Fruit fly (Drosophila melanogaster) whole organism, embryonic: ENCODE data around the gene dind.
A peak's percentile ranks its signal among the peaks of the same experiment; 100 is the strongest.

ENCODE experiments used
- Asciz ChIP-seq: fragments of 200-800 bp; sonication (Bioruptor generic); optimal IDR thresholded peaks from 2 replicates; lab custom pipeline; 2017; ENCODE audit warnings: missing biosample characterization, mild to moderate bottlenecking, missing genetic modification characterization, missing genetic modification reagents
- Atf6 ChIP-seq: fragments of 200-800 bp; sonication (Bioruptor generic); IDR thresholded peaks from 2 replicates; pipeline ENCODE4 v1.3.6; 2022; ENCODE audit warnings: missing biosample characterization, missing genetic modification characterization
- CG11696 ChIP-seq: fragments of 200-800 bp; sonication (Bioruptor generic); IDR thresholded peaks from 2 replicates; pipeline ENCODE4 v1.3.6; 2022; ENCODE audit warnings: missing biosample characterization, missing genetic modification characterization
- CG12155 ChIP-seq: fragments of 200-800 bp; sonication (Bioruptor generic); optimal IDR thresholded peaks from 3 replicates; lab custom pipeline; 2016; ENCODE audit warnings: missing biosample characterization, missing genetic modification characterization
- CG14014 ChIP-seq: fragments of 200-800 bp; sonication (Bioruptor generic); IDR thresholded peaks from 2 replicates; pipeline ENCODE4 v1.3.6; 2022; ENCODE audit warnings: missing biosample characterization, missing genetic modification characterization
- CG14667 ChIP-seq: fragments of 200-800 bp; sonication (Bioruptor generic); IDR thresholded peaks from 2 replicates; pipeline ENCODE4 v1.3.6; 2022; ENCODE audit warnings: missing biosample characterization, missing genetic modification characterization
- CG16863 ChIP-seq: fragments of 200-800 bp; sonication (Bioruptor generic); optimal IDR thresholded peaks from 3 replicates; lab custom pipeline; 2016; ENCODE audit warnings: missing biosample characterization, missing genetic modification characterization
- CG17568 ChIP-seq: fragments of 200-800 bp; sonication (Bioruptor generic); optimal IDR thresholded peaks from 2 replicates; lab custom pipeline; 2018; ENCODE audit warnings: missing biosample characterization, mild to moderate bottlenecking, missing genetic modification characterization, moderate library complexity
- CG18476 ChIP-seq: fragments of 200-800 bp; sonication (Bioruptor generic); optimal IDR thresholded peaks from 2 replicates; lab custom pipeline; 2016; ENCODE audit warnings: missing biosample characterization, mild to moderate bottlenecking, missing genetic modification characterization
- CG2199 ChIP-seq: fragments of 200-800 bp; sonication (Bioruptor generic); IDR thresholded peaks from 3 replicates; pipeline ENCODE4 v1.3.6; 2022; ENCODE audit warnings: missing biosample characterization, missing genetic modification characterization
- CG30403 ChIP-seq: fragments of 200-800 bp; sonication (Bioruptor generic); optimal IDR thresholded peaks from 3 replicates; lab custom pipeline; 2016; ENCODE audit warnings: missing biosample characterization, missing genetic modification characterization
- CG34422 ChIP-seq: fragments of 200-800 bp; sonication (Bioruptor generic); IDR thresholded peaks from 3 replicates; pipeline ENCODE4 v1.3.6; 2022; ENCODE audit warnings: missing biosample characterization, missing genetic modification characterization
- CG3726 ChIP-seq: fragments of 200-800 bp; sonication (Bioruptor generic); IDR thresholded peaks from 3 replicates; pipeline ENCODE4, ENCODE4 v1.3.6; 2022; ENCODE audit warnings: missing biosample characterization, missing genetic modification characterization
- CG4617 ChIP-seq: fragments of 200-800 bp; sonication (Bioruptor generic); optimal IDR thresholded peaks from 3 replicates; lab custom pipeline; 2016; ENCODE audit warnings: missing biosample characterization, missing genetic modification characterization, borderline replicate concordance
- CG4730 ChIP-seq: fragments of 200-800 bp; sonication (Bioruptor generic); IDR thresholded peaks from 2 replicates; pipeline ENCODE4 v1.3.6; 2022; ENCODE audit warnings: missing biosample characterization, missing genetic modification characterization
- CG4820 ChIP-seq: fragments of 200-800 bp; sonication (Bioruptor generic); optimal IDR thresholded peaks from 3 replicates; lab custom pipeline; 2016; ENCODE audit warnings: missing biosample characterization, missing genetic modification characterization
- CG5953 ChIP-seq: fragments of 200-800 bp; sonication (Bioruptor generic); IDR thresholded peaks from 2 replicates; pipeline ENCODE4 v1.3.6; 2022; ENCODE audit warnings: missing biosample characterization, missing genetic modification characterization
- CG6254 ChIP-seq: fragments of 200-800 bp; sonication (Bioruptor generic); optimal IDR thresholded peaks from 3 replicates; lab custom pipeline; 2017; ENCODE audit warnings: mild to moderate bottlenecking, missing biosample characterization, missing genetic modification reagents, missing genetic modification characterization
- CG6272 ChIP-seq: fragments of 200-800 bp; sonication (Bioruptor generic); IDR thresholded peaks from 2 replicates; pipeline ENCODE4 v1.3.6; 2022; ENCODE audit warnings: missing biosample characterization, missing genetic modification characterization
- CG7745 ChIP-seq: fragments of 200-800 bp; sonication (Bioruptor generic); optimal IDR thresholded peaks from 2 replicates; lab custom pipeline; 2018; ENCODE audit warnings: missing biosample characterization, mild to moderate bottlenecking, missing genetic modification characterization, moderate library complexity
- CG8359 ChIP-seq: fragments of 200-800 bp; sonication (Bioruptor generic); optimal IDR thresholded peaks from 2 replicates; lab custom pipeline; 2017; ENCODE audit warnings: missing biosample characterization, mild to moderate bottlenecking, missing genetic modification characterization, borderline replicate concordance
- CG9215 ChIP-seq: fragments of 200-800 bp; sonication (Bioruptor generic); IDR thresholded peaks from 2 replicates; pipeline ENCODE4 v1.3.6; 2022; ENCODE audit warnings: missing biosample characterization, missing genetic modification characterization
- CTCF ChIP-seq: fragments of 200-800 bp; sonication (Bioruptor generic); optimal IDR thresholded peaks from 2 replicates; lab custom pipeline; 2017; ENCODE audit warnings: missing biosample characterization, mild to moderate bottlenecking, missing genetic modification characterization, moderate library complexity
- Chrac-16 ChIP-seq: fragments of 200-800 bp; sonication (Bioruptor generic); optimal IDR thresholded peaks from 3 replicates; lab custom pipeline; 2016; ENCODE audit warnings: missing biosample characterization, missing genetic modification characterization
- CrebB ChIP-seq: fragments of 200-800 bp; sonication (Bioruptor generic); optimal IDR thresholded peaks from 3 replicates; lab custom pipeline; 2018; ENCODE audit warnings: missing biosample characterization, mild to moderate bottlenecking, missing genetic modification characterization
- Deaf1 ChIP-seq: fragments of 200-800 bp; optimal IDR thresholded peaks from 3 replicates; lab custom pipeline; 2019; ENCODE audit warnings: missing biosample characterization, mild to moderate bottlenecking, missing genetic modification characterization, moderate library complexity
- Dek ChIP-seq: fragments of 200-800 bp; sonication (Bioruptor generic); optimal IDR thresholded peaks from 3 replicates; lab custom pipeline; 2019; ENCODE audit warnings: missing biosample characterization, mild to moderate bottlenecking, missing genetic modification characterization, moderate library complexity
- Ets97D ChIP-seq: fragments of 200-800 bp; sonication (Bioruptor generic); optimal IDR thresholded peaks from 3 replicates; lab custom pipeline; 2016; ENCODE audit warnings: missing biosample characterization, missing genetic modification characterization
- Kr ChIP-seq: fragments of 200-800 bp; sonication (Bioruptor generic); optimal IDR thresholded peaks from 2 replicates; lab custom pipeline; 2017; ENCODE audit warnings: missing biosample characterization, mild to moderate bottlenecking, missing genetic modification characterization
- Oaz ChIP-seq: fragments of 200-800 bp; sonication (Bioruptor generic); IDR thresholded peaks from 2 replicates; pipeline ENCODE4 v1.3.6; 2022; ENCODE audit warnings: missing biosample characterization, missing genetic modification characterization
- Poxn ChIP-seq: fragments of 200-800 bp; sonication (Bioruptor generic); IDR thresholded peaks from 2 replicates; pipeline ENCODE4 v1.3.6; 2022; ENCODE audit warnings: missing biosample characterization, missing genetic modification characterization
- Scr ChIP-seq: fragments of 200-800 bp; sonication (Bioruptor generic); IDR thresholded peaks from 2 replicates; pipeline ENCODE4 v1.3.6; 2022; ENCODE audit warnings: missing biosample characterization, missing genetic modification characterization; ENCODE audit not compliant: partially characterized antibody
- Sry-β ChIP-seq: fragments of 200-800 bp; sonication (Bioruptor generic); optimal IDR thresholded peaks from 2 replicates; lab custom pipeline; 2018; ENCODE audit warnings: missing biosample characterization, mild to moderate bottlenecking, missing genetic modification characterization, moderate library complexity
- amos ChIP-seq: fragments of 200-800 bp; sonication (Bioruptor generic); IDR thresholded peaks from 2 replicates; pipeline ENCODE4 v1.3.6; 2022; ENCODE audit warnings: missing biosample characterization, missing genetic modification characterization; ENCODE audit not compliant: partially characterized antibody
- ap ChIP-seq: fragments of 200-800 bp; sonication (Bioruptor generic); IDR thresholded peaks from 2 replicates; pipeline ENCODE4 v1.3.6; 2022; ENCODE audit warnings: missing biosample characterization, missing genetic modification characterization
- cato ChIP-seq: fragments of 200-800 bp; sonication (Bioruptor generic); optimal IDR thresholded peaks from 2 replicates; lab custom pipeline; 2016; ENCODE audit warnings: missing biosample characterization, missing genetic modification characterization, borderline replicate concordance
- chif ChIP-seq, 2 experiments: fragments of 200-800 bp; sonication (Bioruptor generic); optimal IDR thresholded peaks; 3 replicates each; lab custom pipeline; 2016; ENCODE audit warnings: missing biosample characterization in 2 of 2, missing genetic modification characterization in 2 of 2
- disco-r ChIP-seq: fragments of 200-800 bp; sonication (Bioruptor generic); optimal IDR thresholded peaks from 2 replicates; lab custom pipeline; 2016; ENCODE audit warnings: missing biosample characterization, missing genetic modification characterization
- fd96Cb ChIP-seq: fragments of 200-800 bp; sonication (Bioruptor generic); optimal IDR thresholded peaks from 2 replicates; lab custom pipeline; 2018; ENCODE audit warnings: missing biosample characterization, mild to moderate bottlenecking, missing genetic modification characterization, moderate library complexity
- gsb ChIP-seq: fragments of 200-800 bp; sonication (Bioruptor generic); IDR thresholded peaks from 2 replicates; pipeline ENCODE4 v1.3.6; 2022; ENCODE audit warnings: missing biosample characterization, missing genetic modification characterization
- jing ChIP-seq: fragments of 200-800 bp; sonication (Bioruptor generic); optimal IDR thresholded peaks from 2 replicates; lab custom pipeline; 2018; ENCODE audit warnings: missing biosample characterization, mild to moderate bottlenecking, missing genetic modification characterization
- knrl ChIP-seq: fragments of 200-800 bp; sonication (Bioruptor generic); IDR thresholded peaks from 3 replicates; pipeline ENCODE4 v1.3.6; 2022; ENCODE audit warnings: missing biosample characterization, missing genetic modification characterization; ENCODE audit not compliant: partially characterized antibody
- lilli ChIP-seq: fragments of 200-800 bp; sonication (Bioruptor generic); optimal IDR thresholded peaks from 3 replicates; lab custom pipeline; 2016; ENCODE audit warnings: missing biosample characterization, missing genetic modification characterization
- nmo ChIP-seq: fragments of 200-800 bp; sonication (Bioruptor generic); optimal IDR thresholded peaks from 2 replicates; lab custom pipeline; 2018; ENCODE audit warnings: missing biosample characterization, mild to moderate bottlenecking, missing genetic modification characterization, moderate library complexity
- nom ChIP-seq: fragments of 200-800 bp; sonication (Bioruptor generic); optimal IDR thresholded peaks from 2 replicates; lab custom pipeline; 2017; ENCODE audit warnings: missing biosample characterization, missing genetic modification characterization, mild to moderate bottlenecking, moderate library complexity, missing genetic modification reagents
- peb ChIP-seq: fragments of 200-800 bp; sonication (Bioruptor generic); IDR thresholded peaks from 2 replicates; pipeline ENCODE4 v1.3.6; 2022; ENCODE audit warnings: missing biosample characterization, missing genetic modification characterization
- sob ChIP-seq: fragments of 200-800 bp; sonication (Bioruptor generic); IDR thresholded peaks from 2 replicates; pipeline ENCODE4 v1.3.6; 2022; ENCODE audit warnings: missing biosample characterization, missing genetic modification characterization
- stwl ChIP-seq: fragments of 200-800 bp; sonication (Bioruptor generic); optimal IDR thresholded peaks from 3 replicates; lab custom pipeline; 2018; ENCODE audit warnings: missing biosample characterization, mild to moderate bottlenecking, missing genetic modification characterization, moderate library complexity
- sug ChIP-seq: fragments of 200-800 bp; optimal IDR thresholded peaks from 2 replicates; lab custom pipeline; 2019; ENCODE audit warnings: missing biosample characterization, mild to moderate bottlenecking, missing genetic modification characterization, moderate library complexity
- tap ChIP-seq: fragments of 200-800 bp; optimal IDR thresholded peaks from 3 replicates; lab custom pipeline; 2019; ENCODE audit warnings: missing biosample characterization, mild to moderate bottlenecking, missing genetic modification characterization, moderate library complexity
- tgo ChIP-seq: fragments of 200-800 bp; sonication (Bioruptor generic); IDR thresholded peaks from 3 replicates; pipeline ENCODE4 v1.3.6; 2022; ENCODE audit warnings: missing biosample characterization, missing genetic modification characterization
- zen2 ChIP-seq: fragments of 200-800 bp; sonication (Bioruptor generic); IDR thresholded peaks from 3 replicates; pipeline ENCODE4 v1.3.6; 2022; ENCODE audit warnings: missing biosample characterization, missing genetic modification characterization; ENCODE audit not compliant: partially characterized antibody

Gene dind

dm6 chr3R:18663525-18663924, 13.8 kb downstream of the dind start, which contains the start of the genes Cpsf73 and Gos28 (continued):
- TF ChIP-seq Scr (GFP tag; lab: Robert Waterston, UW) (peak; percentile 60), peb (GFP tag; lab: Robert Waterston, UW) (no peak), nmo (GFP tag; lab: Kevin White, UChicago) (peak; percentile 69), CG9215 (GFP tag; lab: Robert Waterston, UW) (no peak), CG6272 (GFP tag; lab: Robert Waterston, UW) (no peak; the same call in 1 of the 2 replicates), CG14014 (0 out of 2 replicates have a peak, but pooled peaks have one; percentile 33), lilli (GFP tag; lab: Kevin White, UChicago) (peak; percentile 28), Asciz (no peak), zen2 (GFP tag; lab: Robert Waterston, UW) (no peak; the same call in 2 of the 3 replicates), Deaf1 (tag; lab: Kevin White, UChicago) (no peak), CG30403 (peak; percentile 37), CTCF (GFP tag; lab: Kevin White, UChicago) (no peak), CG8359 (GFP tag; lab: Kevin White, UChicago) (no peak), ap (no peak), CG14667 (GFP tag; lab: Robert Waterston, UW) (no peak), CG11696 (no peak), knrl (peak; percentile 61; the same call in 2 of the 3 replicates), CG17568 (no peak), CG34422 (GFP tag; lab: Robert Waterston, UW) (peak; percentile 78; the same call in 2 of the 3 replicates), Chrac-16 (GFP tag; lab: Kevin White, UChicago) (no peak), nom (GFP tag; lab: Kevin White, UChicago) (no peak), CG4820 (GFP tag; lab: Kevin White, UChicago) (no peak), sob (GFP tag; lab: Robert Waterston, UW) (no peak), Kr (GFP tag; lab: Kevin White, UChicago) (no peak), CG3726 (GFP tag; lab: Robert Waterston, UW) (no peak), jing (no peak), CG18476 (GFP tag; lab: Kevin White, UChicago) (no peak), CrebB (tag; lab: Kevin White, UChicago) (no peak), CG7745 (tag; lab: Kevin White, UChicago) (no peak), gsb (GFP tag; lab: Robert Waterston, UW) (no peak), CG4730 (GFP tag; lab: Robert Waterston, UW) (no peak), chif (GFP tag; optimal IDR thresholded peaks at IDR 0.05; lab: Kevin White, UChicago) (peak in 1 of 2 experiments; percentile 42), CG16863 (no peak), Atf6 (GFP tag; lab: Robert Waterston, UW) (no peak), Poxn (GFP tag; lab: Robert Waterston, UW) (no peak), CG5953 (GFP tag; lab: Robert Waterston, UW) (no peak), Ets97D (GFP tag; lab: Kevin White, UChicago) (peak; percentile 36), tap (tag; lab: Kevin White, UChicago) (no peak), CG2199 (GFP tag; lab: Robert Waterston, UW) (no peak), CG6254 (GFP tag; lab: Kevin White, UChicago) (no peak), Sry-β (GFP tag; lab: Kevin White, UChicago) (no peak), amos (no peak), fd96Cb (tag; lab: Kevin White, UChicago) (no peak), Dek (tag; lab: Kevin White, UChicago) (no peak), cato (GFP tag; lab: Kevin White, UChicago) (no peak), sug (tag; lab: Kevin White, UChicago) (no peak), tgo (GFP tag; lab: Robert Waterston, UW) (no peak), Oaz (GFP tag; lab: Robert Waterston, UW) (no peak), CG4617 (GFP tag; lab: Kevin White, UChicago) (peak; percentile 92), stwl (tag; lab: Kevin White, UChicago) (peak; percentile 75), CG12155 (GFP tag; lab: Kevin White, UChicago) (no peak), disco-r (GFP tag; lab: Kevin White, UChicago) (no peak)
